Fruit fly (Drosophila melanogaster) whole organism, embryonic: Measurements from ENCODE around the gene slow.
A peak's percentile ranks its signal among the peaks of the same experiment; 100 is the strongest.

Experiments
- Atf-2 ChIP-seq: fragments of 200-800 bp; sonication (Bioruptor generic); optimal IDR thresholded peaks from 2 replicates; lab custom pipeline; 2016; ENCODE audit warnings: missing biosample characterization, missing genetic modification characterization
- BEAF-32 ChIP-seq: fragments of 200-800 bp; sonication (Bioruptor generic); optimal IDR thresholded peaks from 3 replicates; lab custom pipeline; 2017; ENCODE audit warnings: missing biosample characterization, missing genetic modification characterization, mild to moderate bottlenecking, moderate library complexity, missing genetic modification reagents
- CG10321 ChIP-seq: fragments of 200-800 bp; sonication (Bioruptor generic); IDR thresholded peaks from 2 replicates; pipeline ENCODE4 v1.3.6; 2022; ENCODE audit warnings: missing biosample characterization, missing genetic modification characterization
- CG11247 ChIP-seq: fragments of 200-800 bp; sonication (Bioruptor generic); IDR thresholded peaks from 2 replicates; pipeline ENCODE4 v1.3.6; 2022; ENCODE audit warnings: missing biosample characterization, missing genetic modification characterization
- CG11504 ChIP-seq: fragments of 200-800 bp; sonication (Bioruptor generic); optimal IDR thresholded peaks from 3 replicates; lab custom pipeline; 2019; ENCODE audit warnings: missing biosample characterization, mild to moderate bottlenecking, missing genetic modification characterization, moderate library complexity
- CG11560 ChIP-seq: fragments of 200-800 bp; sonication (Bioruptor generic); IDR thresholded peaks from 3 replicates; pipeline ENCODE4 v1.3.6; 2022; ENCODE audit warnings: missing biosample characterization, missing genetic modification characterization
- CG12299 ChIP-seq: fragments of 200-800 bp; sonication (Bioruptor generic); optimal IDR thresholded peaks from 2 replicates; lab custom pipeline; 2018; ENCODE audit warnings: missing biosample characterization, mild to moderate bottlenecking, missing genetic modification characterization
- CG1233 ChIP-seq: fragments of 200-800 bp; sonication (Bioruptor generic); optimal IDR thresholded peaks from 4 replicates; lab custom pipeline; 2018; ENCODE audit warnings: missing biosample characterization, mild to moderate bottlenecking, missing genetic modification characterization
- CG13123 ChIP-seq: fragments of 200-800 bp; sonication (Bioruptor generic); optimal IDR thresholded peaks from 2 replicates; lab custom pipeline; 2016; ENCODE audit warnings: missing biosample characterization, missing genetic modification characterization
- CG15269 ChIP-seq: fragments of 200-800 bp; sonication (Bioruptor generic); optimal IDR thresholded peaks from 2 replicates; lab custom pipeline; 2018; ENCODE audit warnings: missing biosample characterization, mild to moderate bottlenecking, missing genetic modification characterization, moderate library complexity
- CG15479 ChIP-seq: fragments of 200-800 bp; sonication (Bioruptor generic); optimal IDR thresholded peaks from 3 replicates; lab custom pipeline; 2019; ENCODE audit warnings: missing biosample characterization, mild to moderate bottlenecking, missing genetic modification characterization, moderate library complexity
- CG30020 ChIP-seq: fragments of 200-800 bp; optimal IDR thresholded peaks from 2 replicates; lab custom pipeline; 2019; ENCODE audit warnings: missing biosample characterization, mild to moderate bottlenecking, missing genetic modification characterization, moderate library complexity
- CG31365 ChIP-seq: fragments of 200-800 bp; sonication (Bioruptor generic); optimal IDR thresholded peaks from 2 replicates; lab custom pipeline; 2018; ENCODE audit warnings: missing biosample characterization, mild to moderate bottlenecking, missing genetic modification characterization
- CG32532 ChIP-seq: fragments of 200-800 bp; sonication (Bioruptor generic); IDR thresholded peaks from 2 replicates; pipeline ENCODE4 v1.3.6; 2022; ENCODE audit warnings: missing biosample characterization, missing genetic modification characterization
- CG3847 ChIP-seq: fragments of 200-800 bp; sonication (Bioruptor generic); IDR thresholded peaks from 2 replicates; pipeline ENCODE4 v1.3.6; 2022; ENCODE audit warnings: missing biosample characterization, missing genetic modification characterization
- CG43689 ChIP-seq: fragments of 200-800 bp; sonication (Bioruptor generic); IDR thresholded peaks from 2 replicates; pipeline ENCODE4 v1.3.6; 2022; ENCODE audit warnings: missing biosample characterization, missing genetic modification characterization
- CG8290 ChIP-seq, 3 experiments: fragments of 200-800 bp; sonication (Bioruptor generic); optimal IDR thresholded peaks; 2 replicates each; lab custom pipeline; 2016 to 2019; ENCODE audit warnings: missing biosample characterization in 3 of 3, missing genetic modification characterization in 3 of 3, mild to moderate bottlenecking in 2 of 3, moderate library complexity in 1 of 3
- CG8765 ChIP-seq: fragments of 200-800 bp; sonication (Bioruptor generic); IDR thresholded peaks from 2 replicates; pipeline ENCODE4 v1.3.6; 2022; ENCODE audit warnings: missing biosample characterization, missing genetic modification characterization
- CG8944 ChIP-seq: fragments of 200-800 bp; sonication (Bioruptor generic); optimal IDR thresholded peaks from 3 replicates; lab custom pipeline; 2016; ENCODE audit warnings: missing biosample characterization, missing genetic modification characterization
- Camta ChIP-seq: fragments of 200-800 bp; sonication (Bioruptor generic); optimal IDR thresholded peaks from 2 replicates; lab custom pipeline; 2016; ENCODE audit warnings: missing biosample characterization, missing genetic modification characterization
- Dad ChIP-seq: fragments of 200-800 bp; sonication (Bioruptor generic); optimal IDR thresholded peaks from 3 replicates; lab custom pipeline; 2016; ENCODE audit warnings: missing biosample characterization, missing genetic modification characterization
- Drgx ChIP-seq: fragments of 200-800 bp; sonication (Bioruptor generic); IDR thresholded peaks from 2 replicates; pipeline ENCODE4 v1.3.6; 2022; ENCODE audit warnings: missing biosample characterization, missing genetic modification characterization
- E2f2 ChIP-seq: fragments of 200-800 bp; sonication (Bioruptor generic); IDR thresholded peaks from 2 replicates; pipeline ENCODE4 v1.3.6; 2022; ENCODE audit warnings: missing biosample characterization, missing genetic modification characterization
- Elba2 ChIP-seq: fragments of 200-800 bp; sonication (Bioruptor generic); optimal IDR thresholded peaks from 3 replicates; lab custom pipeline; 2016; ENCODE audit warnings: missing biosample characterization, missing genetic modification characterization
- Fer1 ChIP-seq: fragments of 200-800 bp; sonication (Bioruptor generic); optimal IDR thresholded peaks from 2 replicates; lab custom pipeline; 2017; ENCODE audit warnings: missing biosample characterization, mild to moderate bottlenecking, missing genetic modification characterization
- Gug ChIP-seq: fragments of 200-800 bp; sonication (Bioruptor generic); IDR thresholded peaks from 4 replicates; pipeline ENCODE4 v1.3.6; 2022; ENCODE audit warnings: missing biosample characterization, missing genetic modification characterization
- MBD-R2 ChIP-seq: fragments of 200-800 bp; sonication (Bioruptor generic); IDR thresholded peaks from 2 replicates; pipeline ENCODE4 v1.3.6; 2022; ENCODE audit warnings: missing biosample characterization, missing genetic modification characterization
- Optix ChIP-seq: fragments of 200-800 bp; sonication (Bioruptor generic); IDR thresholded peaks from 3 replicates; pipeline ENCODE4 v1.3.6; 2022; ENCODE audit warnings: missing biosample characterization, missing genetic modification characterization
- bab2 ChIP-seq: fragments of 200-800 bp; sonication (Bioruptor generic); optimal IDR thresholded peaks from 2 replicates; lab custom pipeline; 2016; ENCODE audit warnings: missing biosample characterization, missing genetic modification characterization
- chif ChIP-seq, 2 experiments: fragments of 200-800 bp; sonication (Bioruptor generic); optimal IDR thresholded peaks; 3 replicates each; lab custom pipeline; 2016; ENCODE audit warnings: missing biosample characterization in 2 of 2, missing genetic modification characterization in 2 of 2
- dati ChIP-seq: fragments of 200-800 bp; sonication (Bioruptor generic); IDR thresholded peaks from 2 replicates; pipeline ENCODE4 v1.3.6; 2022; ENCODE audit warnings: missing biosample characterization, missing genetic modification characterization
- dimm ChIP-seq: fragments of 200-800 bp; sonication (Bioruptor generic); IDR thresholded peaks from 2 replicates; pipeline ENCODE4 v1.3.6; 2022; ENCODE audit warnings: missing biosample characterization, missing genetic modification characterization
- dm ChIP-seq: fragments of 200-800 bp; sonication (Bioruptor generic); optimal IDR thresholded peaks from 3 replicates; lab custom pipeline; 2016; ENCODE audit warnings: missing biosample characterization, missing genetic modification characterization
- ems ChIP-seq: fragments of 200-800 bp; sonication (Bioruptor generic); optimal IDR thresholded peaks from 3 replicates; lab custom pipeline; 2016; ENCODE audit warnings: missing biosample characterization, missing genetic modification characterization
- fru ChIP-seq: fragments of >200 bp; optimal IDR thresholded peaks from 2 replicates; lab custom pipeline; 2017
- grn ChIP-seq: fragments of 200-800 bp; sonication (Bioruptor generic); optimal IDR thresholded peaks from 3 replicates; lab custom pipeline; 2017; ENCODE audit warnings: missing biosample characterization, missing genetic modification characterization
- hb ChIP-seq: fragments of 200-800 bp; sonication (Bioruptor generic); IDR thresholded peaks from 3 replicates; pipeline ENCODE4 v1.3.6; 2022; ENCODE audit warnings: missing biosample characterization, missing genetic modification characterization; ENCODE audit not compliant: partially characterized antibody
- lola ChIP-seq, 3 experiments: fragments of >200 bp in 2 of 3; fragments of 200-800 bp in 1 of 3; sonication (Bioruptor generic) in 1 of 3; optimal IDR thresholded peaks; 2 replicates each; lab custom pipeline; 2017 to 2019; ENCODE audit warnings: missing biosample characterization in 3 of 3, missing genetic modification characterization in 3 of 3, mild to moderate bottlenecking in 1 of 3, moderate library complexity in 1 of 3
- onecut ChIP-seq: fragments of 200-800 bp; sonication (Bioruptor generic); IDR thresholded peaks from 2 replicates; pipeline ENCODE4 v1.3.6; 2022; ENCODE audit warnings: missing biosample characterization, missing genetic modification characterization
- p53 ChIP-seq: fragments of 200-800 bp; sonication (Bioruptor generic); optimal IDR thresholded peaks from 2 replicates; lab custom pipeline; 2016; ENCODE audit warnings: missing biosample characterization, missing genetic modification characterization
- pho ChIP-seq: fragments of 200-800 bp; sonication (Bioruptor generic); optimal IDR thresholded peaks from 2 replicates; lab custom pipeline; 2016; ENCODE audit warnings: missing biosample characterization, missing genetic modification characterization
- scrt ChIP-seq: fragments of 200-800 bp; sonication (Bioruptor generic); optimal IDR thresholded peaks from 2 replicates; lab custom pipeline; 2018; ENCODE audit warnings: missing biosample characterization, mild to moderate bottlenecking, missing genetic modification characterization, moderate library complexity
- sens ChIP-seq: fragments of 200-800 bp; sonication (Bioruptor generic); peaks from one replicate; lab custom pipeline; 2016; ENCODE audit warnings: missing biosample characterization, missing genetic modification characterization
- tna ChIP-seq: fragments of 200-800 bp; sonication (Bioruptor generic); IDR thresholded peaks from 2 replicates; pipeline ENCODE4 v1.3.6; 2022; ENCODE audit warnings: missing biosample characterization, missing genetic modification characterization; ENCODE audit not compliant: partially characterized antibody
- toy ChIP-seq: fragments of 200-800 bp; sonication (Bioruptor generic); IDR thresholded peaks from 2 replicates; pipeline ENCODE4 v1.3.6; 2022; ENCODE audit warnings: missing biosample characterization, missing genetic modification characterization
- trem ChIP-seq: fragments of 200-800 bp; optimal IDR thresholded peaks from 3 replicates; lab custom pipeline; 2019; ENCODE audit warnings: missing biosample characterization, mild to moderate bottlenecking, missing genetic modification characterization, moderate library complexity
- tx ChIP-seq: fragments of 200-800 bp; sonication (Bioruptor generic); optimal IDR thresholded peaks from 2 replicates; lab custom pipeline; 2016; ENCODE audit warnings: missing biosample characterization, missing genetic modification characterization
- unpg ChIP-seq: fragments of 200-800 bp; sonication (Bioruptor generic); optimal IDR thresholded peaks from 3 replicates; lab custom pipeline; 2018; ENCODE audit warnings: missing biosample characterization, mild to moderate bottlenecking, missing genetic modification characterization, moderate library complexity

Gene slow

DNA sequence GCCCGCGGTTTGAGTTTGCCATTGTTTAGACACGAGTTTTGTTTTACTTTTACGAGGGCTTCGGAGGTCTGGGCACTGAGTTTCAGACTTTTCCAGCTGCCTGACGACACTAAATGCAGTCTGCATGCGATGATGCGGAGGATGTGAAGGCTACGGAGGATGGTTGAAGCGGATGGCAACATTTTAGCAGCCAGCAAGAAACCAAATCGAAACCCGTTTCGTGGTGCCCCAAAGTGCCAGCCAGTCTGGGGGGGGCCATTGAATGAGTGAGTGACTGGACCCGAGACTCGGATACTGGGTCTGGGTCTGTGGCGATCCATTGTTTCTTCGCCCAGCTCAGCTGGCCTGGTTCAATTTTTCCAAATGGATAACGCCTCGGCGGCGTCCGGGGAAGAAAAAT lies 34.9 kb upstream of the slow start (continued):
- TF ChIP-seq CG11560 (tag; lab: Robert Waterston, UW) (no peak), Optix (GFP tag; lab: Robert Waterston, UW) (no peak), CG1233 (GFP tag; lab: Kevin White, UChicago) (no peak), unpg (GFP tag; lab: Kevin White, UChicago) (no peak)
- TF ChIP-seq, all 482 proteins: peak for 7

DNA sequence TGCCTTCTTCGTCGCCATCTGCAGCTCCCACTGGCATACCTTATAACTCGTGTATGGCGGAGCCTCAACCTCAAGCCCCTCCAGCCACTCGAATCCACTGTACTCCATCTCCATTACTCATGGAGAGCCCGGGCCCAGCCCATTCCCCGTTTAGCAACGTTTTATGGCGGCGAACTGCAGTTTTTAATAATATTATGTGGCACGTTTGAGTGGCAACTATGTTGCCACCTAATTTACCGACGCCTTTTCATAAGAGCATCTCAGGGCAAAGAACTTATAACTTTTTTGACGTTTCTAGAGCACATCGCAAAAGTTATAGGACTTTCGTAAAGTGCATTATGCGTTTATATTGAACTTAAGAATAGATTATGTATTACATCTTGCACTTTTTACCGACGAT lies 32.2 kb upstream of the slow start:
- TF ChIP-seq Drgx, result 0 out of 2 replicates have a peak, but pooled peaks have one; percentile 7
- TF ChIP-seq Atf-2 (GFP tag; lab: Kevin White, UChicago), result no peak
- no peak for TF ChIP-seq CG32532 (GFP tag; lab: Robert Waterston, UW)
- no peak for TF ChIP-seq dati (GFP tag; lab: Robert Waterston, UW)
- TF ChIP-seq CG8944 (GFP tag; lab: Kevin White, UChicago), result no peak
- no peak for TF ChIP-seq hb
- no peak for TF ChIP-seq Gug (GFP tag; lab: Robert Waterston, UW)
- TF ChIP-seq Elba2 (GFP tag; lab: Kevin White, UChicago), result no peak
- TF ChIP-seq sens, result peak; percentile 38
- no peak for TF ChIP-seq fru (lab: Kevin White, UChicago)

DNA sequence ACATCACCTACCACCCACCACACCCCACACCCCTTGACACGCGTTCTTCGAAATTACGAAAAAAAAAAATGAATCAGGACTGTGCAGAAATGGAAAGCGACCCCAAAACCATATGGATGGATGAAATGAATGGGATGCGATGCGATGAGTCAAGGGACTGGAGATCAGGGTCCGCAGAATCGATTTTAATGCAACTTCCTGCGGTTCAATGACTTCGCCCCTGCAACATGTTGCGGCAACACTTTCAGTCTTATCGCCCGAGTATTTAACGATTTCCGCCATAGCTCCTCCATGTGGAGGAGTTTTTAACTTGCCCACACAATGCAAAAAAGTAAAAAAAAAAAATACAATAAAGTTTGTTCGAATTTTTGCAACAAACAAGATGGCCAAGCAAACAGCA lies 31.6 kb upstream of the slow start:
- TF ChIP-seq BEAF-32 (GFP tag; lab: Kevin White, UChicago), result no peak
- TF ChIP-seq onecut (GFP tag; lab: Robert Waterston, UW), result 0 out of 2 replicates have a peak, but pooled peaks have one; percentile 20
- TF ChIP-seq CG11504, result peak; percentile 88

DNA sequence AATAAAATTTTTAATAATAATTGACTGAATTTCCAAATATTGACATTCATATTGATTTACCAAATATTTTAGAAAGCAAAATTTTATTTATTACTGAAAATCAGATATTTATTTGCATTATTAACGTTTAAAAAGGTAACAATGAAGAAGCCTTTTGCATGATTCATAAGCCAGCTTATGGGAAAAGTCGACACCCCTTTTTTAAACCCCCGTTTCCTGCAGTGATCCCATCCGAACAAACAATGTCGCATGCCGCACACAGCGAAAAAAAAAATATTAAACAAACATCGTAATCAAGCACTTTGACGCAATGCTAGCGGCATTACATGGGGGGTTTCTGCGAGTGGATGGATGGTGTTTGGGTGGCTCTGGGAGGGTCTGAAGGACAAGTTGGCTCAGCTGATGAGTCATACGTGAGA lies 30.6 kb upstream of the slow start:
- TF ChIP-seq CG31365 (tag; lab: Kevin White, UChicago), result no peak
- TF ChIP-seq E2f2, result no peak
- no peak for TF ChIP-seq tx (GFP tag; lab: Kevin White, UChicago)
- TF ChIP-seq Dad (GFP tag; lab: Kevin White, UChicago), result no peak
- TF ChIP-seq CG15269 (tag; lab: Kevin White, UChicago), result peak; percentile 29
- TF ChIP-seq ems, result no peak
- no peak for TF ChIP-seq dimm (GFP tag; lab: Robert Waterston, UW)
- no peak for TF ChIP-seq CG8290 (GFP tag; optimal IDR thresholded peaks at IDR 0.05; lab: Kevin White, UChicago)
- TF ChIP-seq CG8290 (tag; optimal IDR thresholded peaks at IDR 0.05; lab: Kevin White, UChicago), result peak in 1 of 2 experiments; percentile 77
- TF ChIP-seq CG13123 (GFP tag; lab: Kevin White, UChicago), result no peak
- TF ChIP-seq scrt (GFP tag; lab: Kevin White, UChicago), result peak; percentile 39
- no peak for TF ChIP-seq Camta
- no peak for TF ChIP-seq trem (tag; lab: Kevin White, UChicago)
- TF ChIP-seq bab2 (GFP tag; lab: Kevin White, UChicago), result peak; percentile 20
- TF ChIP-seq CG11247 (GFP tag; lab: Robert Waterston, UW), result peak; percentile 29; the same call in 1 of the 2 replicates
- no peak for TF ChIP-seq tna (GFP tag; lab: Robert Waterston, UW)
- peak in 1 of 2 experiments; percentile 19 for TF ChIP-seq chif (GFP tag; optimal IDR thresholded peaks at IDR 0.05; lab: Kevin White, UChicago)
- TF ChIP-seq pho (GFP tag; lab: Kevin White, UChicago), result no peak
- no peak for TF ChIP-seq CG30020
- no peak for TF ChIP-seq dm (GFP tag; lab: Kevin White, UChicago)
- no peak for TF ChIP-seq p53 (GFP tag; lab: Kevin White, UChicago)
- no peak for TF ChIP-seq CG8765 (GFP tag; lab: Robert Waterston, UW)
- no peak for TF ChIP-seq MBD-R2
- peak in 1 of 3 experiments; percentile 0 for TF ChIP-seq lola (GFP tag; optimal IDR thresholded peaks at IDR 0.05; lab: Kevin White, UChicago)
- no peak for TF ChIP-seq CG43689
- no peak for TF ChIP-seq CG12299
- TF ChIP-seq CG3847 (GFP tag; lab: Robert Waterston, UW), result no peak
- TF ChIP-seq CG15479 (GFP tag; lab: Kevin White, UChicago), result no peak
- TF ChIP-seq CG10321 (GFP tag; lab: Robert Waterston, UW), result no peak
- 0 out of 2 replicates have a peak, but pooled peaks have one; percentile 23 for TF ChIP-seq toy
- peak; percentile 41 for TF ChIP-seq Fer1
- no peak for TF ChIP-seq grn
